Worm (Caenorhabditis elegans) whole organism, mixed stage, embryonic: ENCODE data around the gene C23H3.9.

Experiments used
- M03D4.4 ChIP-seq: sonication (generic microtip); optimal IDR thresholded peaks from 2 replicates; lab custom pipeline; 2017; ENCODE audit warnings: mild to moderate bottlenecking, missing genetic modification characterization, missing compliant biosample characterization
- bed-3 ChIP-seq: fragments of 200-800 bp; sonication (Bioruptor generic); optimal IDR thresholded peaks from 3 replicates; lab custom pipeline; 2018; ENCODE audit warnings: mild to moderate bottlenecking, missing genetic modification characterization, moderate library complexity, missing compliant biosample characterization
- blmp-1 ChIP-seq: fragments of 150-350 bp; optimal IDR thresholded peaks from 2 replicates; lab custom pipeline; 2014; ENCODE audit warnings: missing biosample characterization, missing genetic modification characterization
- ceh-39 ChIP-seq: fragments of 150-350 bp; optimal IDR thresholded peaks from 2 replicates; lab custom pipeline; 2014; ENCODE audit warnings: missing biosample characterization, missing genetic modification characterization
- ceh-43 ChIP-seq: fragments of 200-800 bp; sonication (Bioruptor generic); optimal IDR thresholded peaks from 2 replicates; lab custom pipeline; 2018; ENCODE audit warnings: mild to moderate bottlenecking, missing genetic modification characterization, moderate library complexity, missing compliant biosample characterization
- ceh-83 ChIP-seq: fragments of 200-800 bp; sonication (Bioruptor generic); optimal IDR thresholded peaks from 2 replicates; lab custom pipeline; 2018; ENCODE audit warnings: mild to moderate bottlenecking, missing genetic modification characterization, missing compliant biosample characterization
- ces-1 ChIP-seq: fragments of 150-350 bp; optimal IDR thresholded peaks from 2 replicates; lab custom pipeline; 2014; ENCODE audit warnings: missing biosample characterization, missing genetic modification reagents, missing genetic modification characterization
- cnd-1 ChIP-seq: fragments of 200-800 bp; sonication (Bioruptor generic); optimal IDR thresholded peaks from 2 replicates; lab custom pipeline; 2018; ENCODE audit warnings: mild to moderate bottlenecking, missing genetic modification characterization, missing compliant biosample characterization
- elt-1 ChIP-seq: sonication (generic microtip); optimal IDR thresholded peaks from 2 replicates; lab custom pipeline; 2017; ENCODE audit warnings: missing genetic modification characterization, mild to moderate bottlenecking, missing compliant biosample characterization, antibody characterized with exemption, moderate library complexity, borderline replicate concordance; ENCODE audit not compliant: insufficient read depth
- elt-3 ChIP-seq: fragments of 150-350 bp; optimal IDR thresholded peaks from 2 replicates; lab custom pipeline; 2014; ENCODE audit warnings: missing biosample characterization, missing genetic modification characterization
- flh-1 ChIP-seq: fragments of 200-800 bp; sonication (Bioruptor generic); optimal IDR thresholded peaks from 2 replicates; lab custom pipeline; 2018; ENCODE audit warnings: mild to moderate bottlenecking, missing genetic modification characterization, moderate library complexity, missing compliant biosample characterization
- ham-2 ChIP-seq: fragments of 200-800 bp; sonication (Bioruptor generic); optimal IDR thresholded peaks from 2 replicates; lab custom pipeline; 2018; ENCODE audit warnings: mild to moderate bottlenecking, missing genetic modification characterization, missing compliant biosample characterization
- hlh-1 ChIP-seq: fragments of 150-350 bp; optimal IDR thresholded peaks from 2 replicates; lab custom pipeline; 2014; ENCODE audit warnings: missing biosample characterization, missing genetic modification reagents, missing genetic modification characterization
- lin-32 ChIP-seq: fragments of 200-800 bp; sonication (Bioruptor generic); optimal IDR thresholded peaks from 2 replicates; lab custom pipeline; 2018; ENCODE audit warnings: mild to moderate bottlenecking, missing genetic modification characterization, missing compliant biosample characterization
- mab-5 ChIP-seq: fragments of 150-350 bp; optimal IDR thresholded peaks from 2 replicates; lab custom pipeline; 2014; ENCODE audit warnings: missing biosample characterization, missing genetic modification characterization
- mls-2 ChIP-seq: sonication (generic microtip); optimal IDR thresholded peaks from 2 replicates; lab custom pipeline; 2016; ENCODE audit warnings: mild to moderate bottlenecking, missing genetic modification characterization, moderate library complexity, missing compliant biosample characterization
- nhr-12 ChIP-seq: fragments of 150-350 bp; optimal IDR thresholded peaks from 2 replicates; lab custom pipeline; 2014; ENCODE audit warnings: missing biosample characterization, missing genetic modification characterization
- nhr-2 ChIP-seq: fragments of 150-350 bp; optimal IDR thresholded peaks from 2 replicates; lab custom pipeline; 2014; ENCODE audit warnings: missing biosample characterization, missing genetic modification characterization
- nhr-237 ChIP-seq: fragments of 150-350 bp; optimal IDR thresholded peaks from 2 replicates; lab custom pipeline; 2014; ENCODE audit warnings: missing biosample characterization, missing genetic modification characterization
- nhr-28 ChIP-seq: fragments of 150-350 bp; optimal IDR thresholded peaks from 2 replicates; lab custom pipeline; 2014; ENCODE audit warnings: missing biosample characterization, missing genetic modification characterization
- nhr-76 ChIP-seq: sonication (generic microtip); optimal IDR thresholded peaks from 2 replicates; lab custom pipeline; 2017; ENCODE audit warnings: missing biosample characterization, missing genetic modification characterization
- pha-4 ChIP-seq: fragments of 150-350 bp; optimal IDR thresholded peaks from 2 replicates; lab custom pipeline; 2018; ENCODE audit warnings: missing biosample characterization, missing genetic modification reagents, missing genetic modification characterization
- sem-2 ChIP-seq: fragments of 200-800 bp; sonication (Bioruptor generic); optimal IDR thresholded peaks from 2 replicates; lab custom pipeline; 2018; ENCODE audit warnings: mild to moderate bottlenecking, missing genetic modification characterization, missing compliant biosample characterization
- snpc-4 ChIP-seq: fragments of 150-350 bp; optimal IDR thresholded peaks from 2 replicates; lab custom pipeline; 2014; ENCODE audit warnings: missing biosample characterization, missing genetic modification characterization
- sptf-1 ChIP-seq: sonication (generic microtip); optimal IDR thresholded peaks from 2 replicates; lab custom pipeline; 2017; ENCODE audit warnings: mild to moderate bottlenecking, missing genetic modification characterization, moderate library complexity, missing compliant biosample characterization
- unc-120 ChIP-seq: sonication (generic microtip); optimal IDR thresholded peaks from 2 replicates; lab custom pipeline; 2017; ENCODE audit warnings: missing genetic modification characterization, missing compliant biosample characterization; ENCODE audit not compliant: poor library complexity, severe bottlenecking
- unc-39 ChIP-seq: fragments of 150-350 bp; optimal IDR thresholded peaks from 2 replicates; lab custom pipeline; 2014; ENCODE audit warnings: missing biosample characterization, missing genetic modification characterization
- zip-8 ChIP-seq: fragments of 150-350 bp; optimal IDR thresholded peaks from 2 replicates; lab custom pipeline; 2014; ENCODE audit warnings: missing biosample characterization, missing genetic modification characterization

C23H3.9 gene

DNA sequence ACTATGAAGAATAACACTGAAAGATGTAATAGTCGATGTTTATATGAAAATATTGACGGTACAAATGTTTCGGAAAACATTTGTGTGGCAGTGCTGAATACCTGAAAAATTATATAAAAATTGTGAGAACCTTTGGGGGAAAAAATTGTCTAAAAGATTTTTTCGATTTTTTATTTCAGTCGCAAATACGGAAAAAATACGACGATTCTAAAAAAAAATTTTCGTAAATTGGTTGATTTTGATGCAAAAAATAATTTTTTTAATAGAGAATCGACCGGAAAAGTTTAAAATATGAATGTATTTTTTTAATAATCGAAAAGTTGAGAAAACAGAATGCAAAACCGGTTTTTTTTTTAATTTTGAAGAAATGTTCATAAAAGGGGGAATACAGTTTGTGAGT is 16.1 kb upstream of the C23H3.9 start, which contains the start of gene C50D2.7:
Gene C50D2.7, minus strand, starts transcription at position 101 of the 400 bp plus-strand sequence.
- TF ChIP-seq ces-1 (no peak), mab-5 (tag; lab: Kevin White, UChicago) (no peak), sem-2 (GFP tag; lab: Kevin White, UChicago) (no peak), flh-1 (GFP tag; lab: Kevin White, UChicago) (no peak), ceh-43 (GFP tag; lab: Kevin White, UChicago) (no peak), nhr-76 (tag; lab: Kevin White, UChicago) (no peak), unc-39 (tag; lab: Kevin White, UChicago) (no peak), sptf-1 (tag; lab: Kevin White, UChicago) (no peak), zip-8 (tag; lab: Kevin White, UChicago) (no peak), blmp-1 (tag; lab: Kevin White, UChicago) (no peak), ceh-83 (GFP tag; lab: Kevin White, UChicago) (no peak), ceh-39 (tag; lab: Kevin White, UChicago) (no peak), snpc-4 (tag; lab: Kevin White, UChicago) (no peak), pha-4 (tag; lab: Kevin White, UChicago) (no peak), nhr-237 (tag; lab: Kevin White, UChicago) (no peak), elt-3 (no peak), nhr-2 (tag; lab: Kevin White, UChicago) (no peak), mls-2 (tag; lab: Kevin White, UChicago) (no peak), nhr-28 (tag; lab: Kevin White, UChicago) (no peak), unc-120 (tag; lab: Kevin White, UChicago) (no peak)

DNA sequence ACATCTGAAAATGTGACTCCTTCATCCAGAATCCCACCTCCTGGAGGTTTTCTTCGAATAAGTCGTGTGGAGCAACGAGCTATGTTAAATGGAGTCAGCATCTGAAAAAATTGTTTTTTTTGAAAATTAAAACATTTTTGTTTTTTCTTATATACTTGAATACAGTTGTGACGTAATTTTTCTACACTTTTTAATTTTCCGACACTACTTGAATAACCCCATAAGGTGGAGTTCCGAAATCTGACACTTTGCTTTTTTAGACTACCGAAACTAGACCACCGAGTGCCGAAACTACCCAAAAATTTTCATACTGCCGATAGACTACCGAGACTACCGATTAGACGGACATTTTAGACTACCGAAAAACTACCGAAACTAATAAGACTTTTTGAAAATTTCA is 12.4 kb upstream of the C23H3.9 start, which contains the start of gene mcat-1:
Gene mcat-1, minus strand, starts transcription at position 101 of the 400 bp plus-strand sequence.
- TF ChIP-seq zip-8 (tag; lab: Kevin White, UChicago) (peak; percentile 1), nhr-28 (tag; lab: Kevin White, UChicago) (no peak)
- TF ChIP-seq, all 35 proteins: peak for 1

DNA sequence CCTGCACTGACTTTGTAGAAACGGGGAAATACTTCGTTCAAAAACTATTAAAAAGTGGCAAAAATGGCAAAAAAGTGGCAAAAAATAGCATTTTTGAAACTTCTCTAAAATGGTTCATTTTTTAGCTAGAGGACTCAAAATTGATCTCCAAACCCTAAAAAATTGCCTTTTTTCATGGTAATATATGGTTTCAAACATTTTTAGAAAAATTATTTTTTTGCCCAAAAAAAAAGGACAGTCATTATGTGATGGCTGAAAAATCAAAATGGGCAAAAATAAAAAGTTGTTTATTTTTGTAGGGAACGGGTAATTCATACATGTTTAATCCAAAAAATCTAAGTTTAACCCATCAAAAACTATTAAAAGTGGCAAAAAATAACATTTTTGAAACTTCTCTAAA is 8.9 kb upstream of the C23H3.9 start:
- TF ChIP-seq nhr-28 (tag; lab: Kevin White, UChicago) (no peak), elt-3 (no peak), ham-2 (GFP tag; lab: Kevin White, UChicago) (no peak), nhr-76 (tag; lab: Kevin White, UChicago) (no peak), M03D4.4 (no peak), snpc-4 (tag; lab: Kevin White, UChicago) (no peak), unc-39 (tag; lab: Kevin White, UChicago) (no peak), nhr-2 (tag; lab: Kevin White, UChicago) (no peak), bed-3 (GFP tag; lab: Kevin White, UChicago) (no peak), cnd-1 (tag; lab: Kevin White, UChicago) (no peak), elt-1 (no peak), lin-32 (GFP tag; lab: Kevin White, UChicago) (no peak), hlh-1 (tag; lab: Kevin White, UChicago) (no peak)

DNA sequence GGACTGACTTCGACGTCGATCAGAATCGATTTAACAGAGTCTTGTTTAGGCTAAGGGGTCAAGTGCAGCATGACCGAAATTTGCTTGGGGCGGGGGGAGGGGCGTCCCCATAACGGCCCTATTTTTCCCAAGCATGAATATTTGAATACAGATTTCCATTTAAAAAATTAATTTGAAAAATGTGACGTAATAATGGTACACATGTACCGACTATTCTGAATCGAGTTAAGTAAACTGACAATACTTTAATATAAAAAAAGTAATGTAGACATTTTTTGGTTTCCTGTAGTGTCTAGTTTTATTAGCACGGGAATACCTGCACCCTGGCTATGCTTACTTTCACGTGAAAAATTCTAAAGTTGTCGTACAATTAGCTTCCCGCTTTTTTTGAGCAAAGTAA is 7.7 kb upstream of the C23H3.9 start:
- TF ChIP-seq zip-8 (tag; lab: Kevin White, UChicago) (peak; percentile 56), ceh-83 (GFP tag; lab: Kevin White, UChicago) (no peak), mab-5 (tag; lab: Kevin White, UChicago) (no peak)

DNA sequence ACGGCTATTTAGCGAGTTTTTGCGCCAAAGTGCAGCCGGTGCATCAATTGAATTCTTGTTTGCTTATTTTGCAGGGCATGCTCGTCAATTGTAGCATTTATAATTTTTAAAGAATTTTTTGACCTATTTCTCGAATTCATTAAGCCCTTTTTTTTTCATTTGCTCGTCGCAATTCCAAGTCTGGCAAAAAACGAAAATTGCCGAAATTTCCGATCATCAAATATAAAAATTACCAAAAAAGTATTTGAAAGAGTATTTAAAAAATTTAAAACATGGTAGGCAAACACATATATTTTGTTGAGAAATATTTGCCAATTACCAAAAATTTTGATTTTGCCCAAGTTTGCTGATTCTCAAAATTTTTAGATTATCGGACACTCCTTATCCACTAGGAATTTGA is 5.1 kb upstream of the C23H3.9 start, which contains the start of gene C50D2.6:
Gene C50D2.6, plus strand, starts transcription at position 301 of the 400 bp plus-strand sequence.
- TF ChIP-seq ham-2 (GFP tag; lab: Kevin White, UChicago) = no peak
- TF ChIP-seq bed-3 (GFP tag; lab: Kevin White, UChicago) = no peak
- no peak for TF ChIP-seq unc-120 (tag; lab: Kevin White, UChicago)

DNA sequence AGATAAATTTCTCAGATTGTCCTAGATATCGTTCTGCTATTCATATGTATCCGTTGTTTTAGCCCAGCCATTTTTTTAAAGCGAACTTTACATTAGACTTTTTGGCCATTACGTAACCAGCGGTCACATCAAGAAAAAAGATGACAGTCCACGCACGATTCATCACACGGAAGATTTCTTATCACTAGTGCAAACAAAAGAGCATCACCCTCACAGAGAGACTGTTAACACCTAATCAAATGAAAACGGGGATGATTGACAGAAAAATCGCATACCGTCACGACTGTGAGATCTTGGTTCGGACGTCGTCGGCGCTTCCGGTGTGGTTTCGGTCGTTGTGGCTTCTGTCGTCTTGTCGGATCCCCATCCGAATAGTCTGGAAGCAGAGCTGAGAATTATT is 2.4 kb downstream of the C23H3.9 start:
- TF ChIP-seq ham-2 (GFP tag; lab: Kevin White, UChicago) = no peak
- no peak for TF ChIP-seq lin-32 (GFP tag; lab: Kevin White, UChicago)
- TF ChIP-seq nhr-12 = no peak
- TF ChIP-seq elt-3 = no peak
- no peak for TF ChIP-seq sptf-1 (tag; lab: Kevin White, UChicago)
- TF ChIP-seq M03D4.4 = no peak
